Fruit fly (Drosophila melanogaster): Measurements from ENCODE around the gene CG17919.

Gene CG17919

dm6 chr3R:6380129-6380528 is 36.3 kb downstream of the CG17919 start, which contains the start of the genes CG1024 and TfIIFalpha (continued):
- peak; percentile 89 for TF ChIP-seq tna (GFP tag; IDR thresholded peaks at IDR 0.05; ENCODE audit: partially characterized antibody)
- no peak for TF ChIP-seq CG14667 (GFP tag; IDR thresholded peaks at IDR 0.05)
- TF ChIP-seq CG30020 (tag; optimal IDR thresholded peaks at IDR 0.05): peak; percentile 43
- no peak for TF ChIP-seq CG11085 (GFP tag; IDR thresholded peaks at IDR 0.05)
- no peak for TF ChIP-seq CG4820 (GFP tag; optimal IDR thresholded peaks at IDR 0.05)
- no peak for TF ChIP-seq CG4707 (GFP tag; optimal IDR thresholded peaks at IDR 0.05)
- TF ChIP-seq CG3726 (GFP tag; IDR thresholded peaks at IDR 0.05): no peak
- TF ChIP-seq CG30403 (GFP tag; optimal IDR thresholded peaks at IDR 0.05): peak; percentile 26
- no peak for TF ChIP-seq croc (GFP tag; conservative IDR thresholded peaks at IDR 0.05)
- TF ChIP-seq H2.0 (GFP tag; IDR thresholded peaks at IDR 0.05): no peak
- no peak for TF ChIP-seq HHEX (GFP tag; optimal IDR thresholded peaks at IDR 0.05)
- TF ChIP-seq slou (GFP tag; optimal IDR thresholded peaks at IDR 0.05): no peak
- TF ChIP-seq CG6765 (GFP tag; optimal IDR thresholded peaks at IDR 0.05): no peak
- no peak for TF ChIP-seq Blimp-1 (GFP tag; optimal IDR thresholded peaks at IDR 0.05)
- TF ChIP-seq CG17912 (GFP tag; optimal IDR thresholded peaks at IDR 0.05): no peak
- no peak for TF ChIP-seq emc (GFP tag; optimal IDR thresholded peaks at IDR 0.05)
- TF ChIP-seq da (GFP tag; optimal IDR thresholded peaks at IDR 0.05): no peak
- TF ChIP-seq zfh2 (GFP tag; optimal IDR thresholded peaks at IDR 0.05): no peak
- no peak for TF ChIP-seq HLH54F (GFP tag; optimal IDR thresholded peaks at IDR 0.05)
- TF ChIP-seq CG11093 (GFP tag; IDR thresholded peaks at IDR 0.05): no peak
- no peak for TF ChIP-seq D19B (GFP tag; optimal IDR thresholded peaks at IDR 0.05)
- no peak for TF ChIP-seq CG9727 (GFP tag; optimal IDR thresholded peaks at IDR 0.05)
- peak; percentile 38 for TF ChIP-seq Ets97D (GFP tag; optimal IDR thresholded peaks at IDR 0.05)
- no peak for TF ChIP-seq gce (GFP tag; IDR thresholded peaks at IDR 0.05)
- no peak for TF ChIP-seq Gug (GFP tag; IDR thresholded peaks at IDR 0.05)
- no peak for TF ChIP-seq Ets65A (GFP tag)
- TF ChIP-seq CG2875 (GFP tag; optimal IDR thresholded peaks at IDR 0.05): no peak
- TF ChIP-seq lab (GFP tag; optimal IDR thresholded peaks at IDR 0.05): no peak
- no peak for TF ChIP-seq Bdp1 (GFP tag; optimal IDR thresholded peaks at IDR 0.05)
- no peak for TF ChIP-seq pros (GFP tag; optimal IDR thresholded peaks at IDR 0.05)
- no peak for TF ChIP-seq CrebB (tag; optimal IDR thresholded peaks at IDR 0.05)
- TF ChIP-seq stwl (tag; optimal IDR thresholded peaks at IDR 0.05): peak; percentile 84
- no peak for TF ChIP-seq CG4854 (GFP tag; optimal IDR thresholded peaks at IDR 0.05)
- TF ChIP-seq Lhr (GFP tag; optimal IDR thresholded peaks at IDR 0.05): no peak
- no peak for TF ChIP-seq CG17802 (tag; optimal IDR thresholded peaks at IDR 0.05)
- TF ChIP-seq Awh (GFP tag; IDR thresholded peaks at IDR 0.05): no peak
- no peak for TF ChIP-seq jumu (GFP tag; optimal IDR thresholded peaks at IDR 0.05)
- no peak for TF ChIP-seq cas (GFP tag; IDR thresholded peaks at IDR 0.05)
- TF ChIP-seq CG10209 (GFP tag; optimal IDR thresholded peaks at IDR 0.05): no peak
- no peak for TF ChIP-seq so (GFP tag; IDR thresholded peaks at IDR 0.05)
- no peak for TF ChIP-seq Doc2 (GFP tag; IDR thresholded peaks at IDR 0.05)
- no peak for TF ChIP-seq gro (GFP tag; optimal IDR thresholded peaks at IDR 0.05)
- TF ChIP-seq CG15269 (tag; optimal IDR thresholded peaks at IDR 0.05): no peak
- no peak for TF ChIP-seq ci (GFP tag; IDR thresholded peaks at IDR 0.05)
- TF ChIP-seq Poxn (GFP tag; IDR thresholded peaks at IDR 0.05): no peak
- TF ChIP-seq CG11398 (GFP tag; optimal IDR thresholded peaks at IDR 0.05): no peak
- TF ChIP-seq sima (GFP tag; optimal IDR thresholded peaks at IDR 0.05): no peak
- TF ChIP-seq slp2 (GFP tag; optimal IDR thresholded peaks at IDR 0.05): no peak
- no peak for TF ChIP-seq fd96Cb (tag; optimal IDR thresholded peaks at IDR 0.05)
- no peak for TF ChIP-seq Neu2 (GFP tag; optimal IDR thresholded peaks at IDR 0.05; ENCODE audit: borderline replicate concordance)
- no peak for TF ChIP-seq lmd (GFP tag; IDR thresholded peaks at IDR 0.05)
- TF ChIP-seq pum (GFP tag; optimal IDR thresholded peaks at IDR 0.05): no peak
- no peak for TF ChIP-seq Dbx (GFP tag; IDR thresholded peaks at IDR 0.05)

All from whole organism, embryonic.